Fruit fly (Drosophila melanogaster): ENCODE data around the gene Ubx.

Gene Ubx

dm6 chr3R:16630564-16630963 is 103.7 kb downstream of the Ubx start (continued):
- no peak for TF ChIP-seq unc-4 (GFP tag; IDR thresholded peaks at IDR 0.05; ENCODE audit: partially characterized antibody)
- no peak for TF ChIP-seq bigmax (GFP tag; optimal IDR thresholded peaks at IDR 0.05)
- no peak for TF ChIP-seq CG9932 (GFP tag; IDR thresholded peaks at IDR 0.05)
- no peak for TF ChIP-seq slbo (GFP tag; IDR thresholded peaks at IDR 0.05)
- TF ChIP-seq Nf-YA (GFP tag; IDR thresholded peaks at IDR 0.05), result no peak
- no peak for TF ChIP-seq CG11456 (GFP tag; IDR thresholded peaks at IDR 0.05)
- no peak for TF ChIP-seq Sry-δ (GFP tag; optimal IDR thresholded peaks at IDR 0.05)
- TF ChIP-seq nau (GFP tag; optimal IDR thresholded peaks at IDR 0.05), result no peak
- TF ChIP-seq wor (GFP tag; IDR thresholded peaks at IDR 0.05), result no peak
- no peak for TF ChIP-seq Hr78 (GFP tag; optimal IDR thresholded peaks at IDR 0.05)
- no peak for TF ChIP-seq CG14667 (GFP tag; IDR thresholded peaks at IDR 0.05)
- no peak for TF ChIP-seq Dref (GFP tag; IDR thresholded peaks at IDR 0.05)
- no peak for TF ChIP-seq ewg (GFP tag; optimal IDR thresholded peaks at IDR 0.05)
- no peak for TF ChIP-seq CG6654 (GFP tag; optimal IDR thresholded peaks at IDR 0.05)
- no peak for TF ChIP-seq al (GFP tag; IDR thresholded peaks at IDR 0.05)
- TF ChIP-seq Stat92E (GFP tag; optimal IDR thresholded peaks at IDR 0.05), result no peak
- no peak for TF ChIP-seq BEAF-32 (GFP tag; optimal IDR thresholded peaks at IDR 0.05)
- no peak for TF ChIP-seq Nf-YB (GFP tag; optimal IDR thresholded peaks at IDR 0.05)
- TF ChIP-seq CG32772 (GFP tag; IDR thresholded peaks at IDR 0.05), result no peak
- TF ChIP-seq odd (GFP tag; optimal IDR thresholded peaks at IDR 0.05), result no peak
- TF ChIP-seq Dek (tag; optimal IDR thresholded peaks at IDR 0.05), result no peak
- no peak for TF ChIP-seq CG32767 (GFP tag; IDR thresholded peaks at IDR 0.05)
- TF ChIP-seq HLHmδ (GFP tag; optimal IDR thresholded peaks at IDR 0.05), result no peak
- no peak for TF ChIP-seq Usf (GFP tag; optimal IDR thresholded peaks at IDR 0.05)
- TF ChIP-seq CG17568 (GFP tag; optimal IDR thresholded peaks at IDR 0.05), result no peak
- TF ChIP-seq her (GFP tag; optimal IDR thresholded peaks at IDR 0.05), result no peak
- TF ChIP-seq Vsx1 (GFP tag; optimal IDR thresholded peaks at IDR 0.05), result no peak
- TF ChIP-seq sob (GFP tag; IDR thresholded peaks at IDR 0.05), result no peak
- no peak for TF ChIP-seq Trl (optimal IDR thresholded peaks at IDR 0.05)
- TF ChIP-seq Trl (GFP tag; optimal IDR thresholded peaks at IDR 0.05), result peak; percentile 5
- no peak for TF ChIP-seq CG2202 (tag; optimal IDR thresholded peaks at IDR 0.05)
- no peak for TF ChIP-seq CG15073 (GFP tag; optimal IDR thresholded peaks at IDR 0.05)
- no peak for TF ChIP-seq TFAM (GFP tag; optimal IDR thresholded peaks at IDR 0.05)
- peak; percentile 25 for TF ChIP-seq nmo (GFP tag; optimal IDR thresholded peaks at IDR 0.05)
- TF ChIP-seq CG10274 (GFP tag; optimal IDR thresholded peaks at IDR 0.05), result no peak
- no peak for TF ChIP-seq CG1024 (GFP tag; IDR thresholded peaks at IDR 0.05)
- TF ChIP-seq Fer2 (tag; optimal IDR thresholded peaks at IDR 0.05), result no peak
- TF ChIP-seq Hsf (GFP tag; optimal IDR thresholded peaks at IDR 0.05), result peak; percentile 21
- TF ChIP-seq Eip74EF (GFP tag; optimal IDR thresholded peaks at IDR 0.05), result no peak
- TF ChIP-seq CG4820 (GFP tag; optimal IDR thresholded peaks at IDR 0.05), result no peak
- TF ChIP-seq CG43689 (GFP tag; IDR thresholded peaks at IDR 0.05), result no peak
- TF ChIP-seq CG4328 (GFP tag; optimal IDR thresholded peaks at IDR 0.05), result no peak
- TF ChIP-seq gt (GFP tag; IDR thresholded peaks at IDR 0.05), result no peak
- TF ChIP-seq CG1529 (GFP tag; optimal IDR thresholded peaks at IDR 0.05), result no peak
- no peak for TF ChIP-seq Mrtf (GFP tag; IDR thresholded peaks at IDR 0.05)
- no peak for TF ChIP-seq Dip3 (GFP tag; optimal IDR thresholded peaks at IDR 0.05)
- TF ChIP-seq jing (GFP tag; optimal IDR thresholded peaks at IDR 0.05), result no peak
- TF ChIP-seq CG13424 (tag; optimal IDR thresholded peaks at IDR 0.05), result peak; percentile 24
- peak; percentile 5 for TF ChIP-seq CG16863 (GFP tag; optimal IDR thresholded peaks at IDR 0.05)
- TF ChIP-seq CG6791 (GFP tag; IDR thresholded peaks at IDR 0.05; ENCODE audit: partially characterized antibody), result no peak
- TF ChIP-seq hkb (optimal IDR thresholded peaks at IDR 0.05), result no peak
- TF ChIP-seq hkb (GFP tag; IDR thresholded peaks at IDR 0.05), result no peak

All from whole organism, embryonic.